Worm (Caenorhabditis elegans) whole organism, mixed stage, embryonic: ENCODE data around the gene R09A8.1.

ENCODE experiments used
- blmp-1 ChIP-seq: fragments of 150-350 bp; optimal IDR thresholded peaks from 2 replicates; lab custom pipeline; 2014; ENCODE audit warnings: missing biosample characterization, missing genetic modification characterization
- ceh-43 ChIP-seq: fragments of 200-800 bp; sonication (Bioruptor generic); optimal IDR thresholded peaks from 2 replicates; lab custom pipeline; 2018; ENCODE audit warnings: mild to moderate bottlenecking, missing genetic modification characterization, moderate library complexity, missing compliant biosample characterization
- elt-1 ChIP-seq: sonication (generic microtip); optimal IDR thresholded peaks from 2 replicates; lab custom pipeline; 2017; ENCODE audit warnings: missing genetic modification characterization, mild to moderate bottlenecking, missing compliant biosample characterization, antibody characterized with exemption, moderate library complexity, borderline replicate concordance; ENCODE audit not compliant: insufficient read depth
- elt-3 ChIP-seq: fragments of 150-350 bp; optimal IDR thresholded peaks from 2 replicates; lab custom pipeline; 2014; ENCODE audit warnings: missing biosample characterization, missing genetic modification characterization
- mab-5 ChIP-seq: fragments of 150-350 bp; optimal IDR thresholded peaks from 2 replicates; lab custom pipeline; 2014; ENCODE audit warnings: missing biosample characterization, missing genetic modification characterization
- nhr-12 ChIP-seq: fragments of 150-350 bp; optimal IDR thresholded peaks from 2 replicates; lab custom pipeline; 2014; ENCODE audit warnings: missing biosample characterization, missing genetic modification characterization
- nhr-2 ChIP-seq: fragments of 150-350 bp; optimal IDR thresholded peaks from 2 replicates; lab custom pipeline; 2014; ENCODE audit warnings: missing biosample characterization, missing genetic modification characterization
- nhr-237 ChIP-seq: fragments of 150-350 bp; optimal IDR thresholded peaks from 2 replicates; lab custom pipeline; 2014; ENCODE audit warnings: missing biosample characterization, missing genetic modification characterization
- nhr-28 ChIP-seq: fragments of 150-350 bp; optimal IDR thresholded peaks from 2 replicates; lab custom pipeline; 2014; ENCODE audit warnings: missing biosample characterization, missing genetic modification characterization
- snpc-4 ChIP-seq: fragments of 150-350 bp; optimal IDR thresholded peaks from 2 replicates; lab custom pipeline; 2014; ENCODE audit warnings: missing biosample characterization, missing genetic modification characterization
- sptf-1 ChIP-seq: sonication (generic microtip); optimal IDR thresholded peaks from 2 replicates; lab custom pipeline; 2017; ENCODE audit warnings: mild to moderate bottlenecking, missing genetic modification characterization, moderate library complexity, missing compliant biosample characterization
- unc-120 ChIP-seq: sonication (generic microtip); optimal IDR thresholded peaks from 2 replicates; lab custom pipeline; 2017; ENCODE audit warnings: missing genetic modification characterization, missing compliant biosample characterization; ENCODE audit not compliant: poor library complexity, severe bottlenecking
- unc-62 ChIP-seq: fragments of 150-350 bp; optimal IDR thresholded peaks from 2 replicates; lab custom pipeline; 2014; ENCODE audit warnings: missing biosample characterization, missing genetic modification reagents, missing genetic modification characterization
- ztf-11 ChIP-seq: fragments of 150-350 bp; optimal IDR thresholded peaks from 2 replicates; lab custom pipeline; 2014; ENCODE audit warnings: missing biosample characterization, missing genetic modification characterization

DNA sequence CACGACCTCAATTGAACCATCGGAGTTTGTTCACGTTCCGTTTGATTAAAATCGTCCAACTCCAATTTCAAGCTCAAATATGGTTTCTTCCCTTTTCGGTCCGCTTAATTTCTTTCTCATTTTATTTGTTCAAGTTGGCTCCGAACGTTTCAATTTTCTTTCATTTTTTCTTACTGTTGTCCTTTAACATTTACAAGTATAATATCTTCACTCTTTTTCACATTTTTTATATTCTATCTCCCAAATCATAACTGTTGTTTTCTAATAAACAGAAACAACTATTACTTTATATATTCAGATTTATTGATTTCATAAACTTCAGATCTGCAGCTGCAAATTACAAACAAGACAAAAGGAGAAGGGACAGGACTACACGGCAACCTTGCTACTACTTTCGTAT is 30.1 kb upstream of the R09A8.1 start:
- TF ChIP-seq nhr-12 (tag; lab: Kevin White, UChicago) (no peak), sptf-1 (tag; lab: Kevin White, UChicago) (no peak), snpc-4 (tag; lab: Kevin White, UChicago) (no peak), elt-1 (tag; lab: Kevin White, UChicago) (no peak), nhr-28 (no peak), nhr-237 (no peak), unc-62 (GFP tag; lab: Kevin White, UChicago) (no peak), unc-120 (no peak), ztf-11 (tag; lab: Kevin White, UChicago) (no peak), mab-5 (tag; lab: Kevin White, UChicago) (no peak), nhr-2 (tag; lab: Kevin White, UChicago) (no peak), blmp-1 (tag; lab: Kevin White, UChicago) (no peak), ceh-43 (GFP tag; lab: Kevin White, UChicago) (no peak), elt-3 (tag; lab: Kevin White, UChicago) (no peak)
